Fruit fly (Drosophila melanogaster) whole organism, embryonic: ENCODE data around the gene Hou.

Experiments
- Asciz ChIP-seq: fragments of 200-800 bp; sonication (Bioruptor generic); optimal IDR thresholded peaks from 2 replicates; lab custom pipeline; 2017; ENCODE audit warnings: missing biosample characterization, mild to moderate bottlenecking, missing genetic modification characterization, missing genetic modification reagents
- CG10147 ChIP-seq: fragments of 200-800 bp; sonication (Bioruptor generic); optimal IDR thresholded peaks from 2 replicates; lab custom pipeline; 2019; ENCODE audit warnings: missing biosample characterization, mild to moderate bottlenecking, missing genetic modification characterization, moderate library complexity
- CG10267 ChIP-seq: fragments of 200-800 bp; sonication (Bioruptor generic); optimal IDR thresholded peaks from 2 replicates; lab custom pipeline; 2018; ENCODE audit warnings: missing biosample characterization, mild to moderate bottlenecking, missing genetic modification characterization, moderate library complexity
- CG11247 ChIP-seq: fragments of 200-800 bp; sonication (Bioruptor generic); IDR thresholded peaks from 2 replicates; pipeline ENCODE4 v1.3.6; 2022; ENCODE audit warnings: missing biosample characterization, missing genetic modification characterization
- CG13287 ChIP-seq: fragments of 200-800 bp; sonication (Bioruptor generic); IDR thresholded peaks from 2 replicates; pipeline ENCODE4 v1.3.6; 2022; ENCODE audit warnings: missing biosample characterization, missing genetic modification characterization; ENCODE audit not compliant: partially characterized antibody
- CG15514 ChIP-seq: fragments of 200-800 bp; sonication (Bioruptor generic); optimal IDR thresholded peaks from 3 replicates; lab custom pipeline; 2017; ENCODE audit warnings: missing biosample characterization, missing genetic modification characterization, mild to moderate bottlenecking, moderate library complexity, missing genetic modification reagents
- CG17361 ChIP-seq: fragments of 200-800 bp; sonication (Bioruptor generic); IDR thresholded peaks from 3 replicates; pipeline ENCODE4 v1.3.6; 2022; ENCODE audit warnings: missing biosample characterization, missing genetic modification characterization
- CG17802 ChIP-seq: fragments of 200-800 bp; sonication (Bioruptor generic); optimal IDR thresholded peaks from 2 replicates; lab custom pipeline; 2018; ENCODE audit warnings: missing biosample characterization, mild to moderate bottlenecking, missing genetic modification characterization, moderate library complexity
- CG18599 ChIP-seq: fragments of 200-800 bp; sonication (Bioruptor generic); optimal IDR thresholded peaks from 3 replicates; lab custom pipeline; 2017; ENCODE audit warnings: missing biosample characterization, missing genetic modification characterization, mild to moderate bottlenecking, moderate library complexity, missing genetic modification reagents
- CG2116 ChIP-seq: fragments of 200-800 bp; sonication (Bioruptor generic); optimal IDR thresholded peaks from 3 replicates; lab custom pipeline; 2018; ENCODE audit warnings: missing biosample characterization, mild to moderate bottlenecking, missing genetic modification characterization
- CG2129 ChIP-seq: fragments of 200-800 bp; sonication (Bioruptor generic); IDR thresholded peaks from 2 replicates; pipeline ENCODE4 v1.3.6; 2022; ENCODE audit warnings: missing biosample characterization, missing genetic modification characterization; ENCODE audit not compliant: partially characterized antibody
- CG3065 ChIP-seq: fragments of 200-800 bp; sonication (Bioruptor generic); optimal IDR thresholded peaks from 2 replicates; lab custom pipeline; 2016; ENCODE audit warnings: missing biosample characterization, missing genetic modification characterization
- CG33213 ChIP-seq: fragments of 200-800 bp; sonication (Bioruptor generic); optimal IDR thresholded peaks from 3 replicates; lab custom pipeline; 2016; ENCODE audit warnings: missing biosample characterization, missing genetic modification characterization
- CG3726 ChIP-seq: fragments of 200-800 bp; sonication (Bioruptor generic); IDR thresholded peaks from 3 replicates; pipeline ENCODE4, ENCODE4 v1.3.6; 2022; ENCODE audit warnings: missing biosample characterization, missing genetic modification characterization
- CG42726 ChIP-seq: fragments of 200-800 bp; sonication (Bioruptor generic); IDR thresholded peaks from 2 replicates; pipeline ENCODE4 v1.3.6; 2022; ENCODE audit warnings: missing biosample characterization, missing genetic modification characterization; ENCODE audit not compliant: partially characterized antibody
- CG6272 ChIP-seq: fragments of 200-800 bp; sonication (Bioruptor generic); IDR thresholded peaks from 2 replicates; pipeline ENCODE4 v1.3.6; 2022; ENCODE audit warnings: missing biosample characterization, missing genetic modification characterization
- CG6813 ChIP-seq: fragments of 200-800 bp; sonication (Bioruptor generic); optimal IDR thresholded peaks from 2 replicates; lab custom pipeline; 2017; ENCODE audit warnings: missing biosample characterization, missing genetic modification characterization, mild to moderate bottlenecking, moderate library complexity, missing genetic modification reagents
- CoRest ChIP-seq: fragments of 200-800 bp; sonication (Bioruptor generic); optimal IDR thresholded peaks from 3 replicates; lab custom pipeline; 2018; ENCODE audit warnings: missing biosample characterization, mild to moderate bottlenecking, missing genetic modification characterization, moderate library complexity
- CrebB ChIP-seq: fragments of 200-800 bp; sonication (Bioruptor generic); optimal IDR thresholded peaks from 3 replicates; lab custom pipeline; 2018; ENCODE audit warnings: missing biosample characterization, mild to moderate bottlenecking, missing genetic modification characterization
- Dek ChIP-seq: fragments of 200-800 bp; sonication (Bioruptor generic); optimal IDR thresholded peaks from 3 replicates; lab custom pipeline; 2019; ENCODE audit warnings: missing biosample characterization, mild to moderate bottlenecking, missing genetic modification characterization, moderate library complexity
- Dp ChIP-seq: fragments of 200-800 bp; sonication (Bioruptor generic); optimal IDR thresholded peaks from 2 replicates; lab custom pipeline; 2018; ENCODE audit warnings: missing biosample characterization, mild to moderate bottlenecking, missing genetic modification characterization, moderate library complexity
- Ets97D ChIP-seq: fragments of 200-800 bp; sonication (Bioruptor generic); optimal IDR thresholded peaks from 3 replicates; lab custom pipeline; 2016; ENCODE audit warnings: missing biosample characterization, missing genetic modification characterization
- Gsc ChIP-seq: fragments of 200-800 bp; sonication (Bioruptor generic); IDR thresholded peaks from 2 replicates; pipeline ENCODE4 v1.3.6; 2022; ENCODE audit warnings: missing biosample characterization, missing genetic modification characterization
- HmgD ChIP-seq: fragments of 200-800 bp; sonication (Bioruptor generic); optimal IDR thresholded peaks from 3 replicates; lab custom pipeline; 2016; ENCODE audit warnings: missing biosample characterization, missing genetic modification characterization
- HmgZ ChIP-seq: fragments of 200-800 bp; sonication (Bioruptor generic); optimal IDR thresholded peaks from 2 replicates; lab custom pipeline; 2018; ENCODE audit warnings: missing biosample characterization, mild to moderate bottlenecking, missing genetic modification characterization
- Lhr ChIP-seq: fragments of 200-800 bp; sonication (Bioruptor generic); optimal IDR thresholded peaks from 3 replicates; lab custom pipeline; 2017; ENCODE audit warnings: mild to moderate bottlenecking, missing biosample characterization, missing genetic modification reagents, missing genetic modification characterization
- MBD-R2 ChIP-seq: fragments of 200-800 bp; sonication (Bioruptor generic); IDR thresholded peaks from 2 replicates; pipeline ENCODE4 v1.3.6; 2022; ENCODE audit warnings: missing biosample characterization, missing genetic modification characterization
- MESR4 ChIP-seq: fragments of 200-800 bp; sonication (Bioruptor generic); optimal IDR thresholded peaks from 2 replicates; lab custom pipeline; 2018; ENCODE audit warnings: missing biosample characterization, mild to moderate bottlenecking, missing genetic modification characterization, moderate library complexity
- Opbp ChIP-seq: fragments of 200-800 bp; sonication (Bioruptor generic); IDR thresholded peaks from 3 replicates; pipeline ENCODE4 v1.3.6; 2022; ENCODE audit warnings: missing biosample characterization, missing genetic modification characterization; ENCODE audit not compliant: partially characterized antibody
- Ravus ChIP-seq: fragments of 200-800 bp; sonication (Bioruptor generic); IDR thresholded peaks from 2 replicates; pipeline ENCODE4 v1.3.6; 2022; ENCODE audit warnings: missing biosample characterization, missing genetic modification characterization
- amos ChIP-seq: fragments of 200-800 bp; sonication (Bioruptor generic); IDR thresholded peaks from 2 replicates; pipeline ENCODE4 v1.3.6; 2022; ENCODE audit warnings: missing biosample characterization, missing genetic modification characterization; ENCODE audit not compliant: partially characterized antibody
- ash1 ChIP-seq: fragments of 200-800 bp; sonication (Bioruptor generic); optimal IDR thresholded peaks from 2 replicates; lab custom pipeline; 2018; ENCODE audit warnings: missing biosample characterization, mild to moderate bottlenecking, missing genetic modification characterization
- ato ChIP-seq: fragments of 200-800 bp; sonication (Bioruptor generic); IDR thresholded peaks from 2 replicates; pipeline ENCODE4 v1.3.6; 2022; ENCODE audit warnings: missing biosample characterization, missing genetic modification characterization; ENCODE audit not compliant: partially characterized antibody
- bowl ChIP-seq: fragments of 200-800 bp; sonication (Bioruptor generic); IDR thresholded peaks from 2 replicates; pipeline ENCODE4 v1.3.6; 2022; ENCODE audit warnings: missing biosample characterization, missing genetic modification characterization
- ewg ChIP-seq: fragments of 200-800 bp; sonication (Bioruptor generic); optimal IDR thresholded peaks from 3 replicates; lab custom pipeline; 2017; ENCODE audit warnings: mild to moderate bottlenecking, missing biosample characterization, missing genetic modification reagents, missing genetic modification characterization
- fd102C ChIP-seq: fragments of 200-800 bp; sonication (Bioruptor generic); optimal IDR thresholded peaks from 2 replicates; lab custom pipeline; 2018; ENCODE audit warnings: missing biosample characterization, mild to moderate bottlenecking, missing genetic modification characterization, moderate library complexity
- gt ChIP-seq: fragments of 200-800 bp; sonication (Bioruptor generic); IDR thresholded peaks from 2 replicates; pipeline ENCODE4 v1.3.6; 2022; ENCODE audit warnings: missing biosample characterization, missing genetic modification characterization
- hbn ChIP-seq: fragments of 200-800 bp; sonication (Bioruptor generic); IDR thresholded peaks from 2 replicates; pipeline ENCODE4 v1.3.6; 2022; ENCODE audit warnings: missing biosample characterization, missing genetic modification characterization; ENCODE audit not compliant: partially characterized antibody
- hkb ChIP-seq, 2 experiments: fragments of 200-800 bp in 1 of 2; fragments of >200 bp in 1 of 2; sonication (Bioruptor generic) in 1 of 2; IDR thresholded peaks in 1 of 2; optimal IDR thresholded peaks in 1 of 2; 2 replicates each; pipeline versions ENCODE4 v1.3.6 to Lab custom; 2017 to 2022; ENCODE audit warnings: missing biosample characterization in 1 of 2, missing genetic modification characterization in 1 of 2
- insv ChIP-seq, 2 experiments: fragments of 200-800 bp; sonication (Bioruptor generic); optimal IDR thresholded peaks; 3 replicates each; lab custom pipeline; 2016 to 2018; ENCODE audit warnings: missing biosample characterization in 2 of 2, missing genetic modification characterization in 2 of 2
- jing ChIP-seq: fragments of 200-800 bp; sonication (Bioruptor generic); optimal IDR thresholded peaks from 2 replicates; lab custom pipeline; 2018; ENCODE audit warnings: missing biosample characterization, mild to moderate bottlenecking, missing genetic modification characterization
- lilli ChIP-seq: fragments of 200-800 bp; sonication (Bioruptor generic); optimal IDR thresholded peaks from 3 replicates; lab custom pipeline; 2016; ENCODE audit warnings: missing biosample characterization, missing genetic modification characterization
- pita ChIP-seq: fragments of 200-800 bp; sonication (Bioruptor generic); optimal IDR thresholded peaks from 2 replicates; lab custom pipeline; 2017; ENCODE audit warnings: missing biosample characterization, mild to moderate bottlenecking, missing genetic modification characterization
- row ChIP-seq: fragments of 200-800 bp; sonication (Bioruptor generic); IDR thresholded peaks from 3 replicates; pipeline ENCODE4 v1.3.6; 2022; ENCODE audit warnings: missing biosample characterization, missing genetic modification characterization
- sna ChIP-seq: fragments of 200-800 bp; sonication (Bioruptor generic); IDR thresholded peaks from 2 replicates; pipeline ENCODE4 v1.3.6; 2022; ENCODE audit warnings: missing biosample characterization, missing genetic modification characterization; ENCODE audit not compliant: partially characterized antibody
- sqz ChIP-seq: fragments of 200-800 bp; sonication (Bioruptor generic); optimal IDR thresholded peaks from 3 replicates; lab custom pipeline; 2018; ENCODE audit warnings: missing biosample characterization, mild to moderate bottlenecking, missing genetic modification characterization
- vnd ChIP-seq: fragments of 200-800 bp; sonication (Bioruptor generic); IDR thresholded peaks from 3 replicates; pipeline ENCODE4 v1.3.6; 2022; ENCODE audit warnings: missing biosample characterization, missing genetic modification characterization; ENCODE audit not compliant: partially characterized antibody

The Hou gene

DNA sequence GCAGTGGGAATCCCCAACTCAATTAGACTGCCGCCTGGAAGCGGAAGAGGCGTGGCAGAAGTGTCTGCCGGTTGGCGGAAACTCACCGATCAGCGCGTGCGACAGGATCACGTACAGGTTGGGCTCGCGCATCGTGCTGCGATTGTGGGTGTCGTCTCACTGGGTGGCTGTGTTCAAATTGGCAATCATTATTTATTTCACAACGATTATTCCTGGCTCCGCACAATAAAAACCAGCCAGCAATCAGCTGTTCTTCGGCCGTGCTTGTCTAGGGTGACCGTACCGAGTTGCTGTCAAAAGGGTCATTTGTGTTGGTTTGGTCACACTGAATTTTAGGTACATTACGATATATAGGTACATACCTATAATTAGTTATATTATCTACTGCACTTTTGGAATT is 6.8 kb upstream of the Hou start, which contains the start of gene CG6659 (continued):
- peak; percentile 15; the same call in 1 of the 2 replicates for TF ChIP-seq hbn (GFP tag; lab: Robert Waterston, UW)
- no peak for TF ChIP-seq gt (GFP tag; lab: Robert Waterston, UW)
- no peak for TF ChIP-seq Ravus (GFP tag; lab: Robert Waterston, UW)
- TF ChIP-seq jing (GFP tag; lab: Kevin White, UChicago) = no peak
- no peak for TF ChIP-seq CG17361
- no peak for TF ChIP-seq Dek (tag; lab: Kevin White, UChicago)
- peak; percentile 87 for TF ChIP-seq row (GFP tag; lab: Robert Waterston, UW)
- TF ChIP-seq CrebB = no peak
- 0 out of 2 replicates have a peak, but pooled peaks have one; percentile 19 for TF ChIP-seq bowl
- no peak for TF ChIP-seq Asciz (GFP tag; lab: Kevin White, UChicago)
- no peak for TF ChIP-seq CG11247 (GFP tag; lab: Robert Waterston, UW)
- peak; percentile 46; the same call in 1 of the 2 replicates for TF ChIP-seq sna (GFP tag; lab: Robert Waterston, UW)
- TF ChIP-seq CG13287 (GFP tag; lab: Robert Waterston, UW) = peak; percentile 15
- TF ChIP-seq Gsc (GFP tag; lab: Robert Waterston, UW) = no peak
- TF ChIP-seq MESR4 (GFP tag; lab: Kevin White, UChicago) = peak; percentile 55
- peak; percentile 67 for TF ChIP-seq CG3065 (GFP tag; lab: Kevin White, UChicago)
- TF ChIP-seq fd102C (GFP tag; lab: Kevin White, UChicago) = no peak
- TF ChIP-seq CG33213 (GFP tag; lab: Kevin White, UChicago) = no peak

DNA sequence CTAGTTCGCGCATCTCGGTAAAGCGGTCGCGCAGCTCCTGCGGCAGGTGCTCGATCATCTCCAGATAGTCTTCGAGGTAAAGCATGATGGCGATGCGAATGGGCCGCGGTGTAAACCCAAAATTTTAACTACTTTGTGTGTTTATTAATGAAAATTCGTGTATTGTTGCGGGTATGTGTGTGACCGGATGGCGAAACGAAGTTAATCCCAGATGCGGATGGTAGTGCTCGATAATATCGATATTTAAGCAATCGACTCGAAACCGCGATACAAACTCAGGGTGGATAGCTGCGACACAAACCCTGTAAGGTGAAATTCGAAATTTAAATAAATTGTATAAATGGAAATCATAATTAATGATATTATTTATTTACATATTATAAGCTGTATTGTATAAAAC is 2.6 kb upstream of the Hou start, which contains the start of gene Ing3:
TSS of gene Ing3 (minus strand) at position 213 of the 400 bp plus-strand sequence.
- TF ChIP-seq ewg (GFP tag; lab: Kevin White, UChicago) (peak; percentile 25), Ets97D (GFP tag; lab: Kevin White, UChicago) (peak; percentile 30), hbn (GFP tag; lab: Robert Waterston, UW) (peak; percentile 51; the same call in 1 of the 2 replicates), CG2116 (GFP tag; lab: Kevin White, UChicago) (peak; percentile 78), Lhr (GFP tag; lab: Kevin White, UChicago) (peak; percentile 27), ato (GFP tag; lab: Robert Waterston, UW) (peak; percentile 63), CG18599 (GFP tag; lab: Kevin White, UChicago) (no peak), insv (GFP tag; optimal IDR thresholded peaks at IDR 0.05; lab: Kevin White, UChicago) (no peak), CG15514 (GFP tag; lab: Kevin White, UChicago) (peak; percentile 49), MESR4 (GFP tag; lab: Kevin White, UChicago) (peak; percentile 64), amos (peak; percentile 82), sqz (no peak), CG3726 (GFP tag; lab: Robert Waterston, UW) (no peak), CG6272 (GFP tag; lab: Robert Waterston, UW) (no peak), CG17802 (no peak), Dp (GFP tag; lab: Kevin White, UChicago) (peak; percentile 82), hkb (optimal IDR thresholded peaks at IDR 0.05; lab: Kevin White, UChicago) (no peak), hkb (GFP tag; IDR thresholded peaks at IDR 0.05; lab: Robert Waterston, UW) (no peak), CG42726 (GFP tag; lab: Robert Waterston, UW) (peak; percentile 50; the same call in 1 of the 2 replicates), MBD-R2 (GFP tag; lab: Robert Waterston, UW) (peak; percentile 67), vnd (GFP tag; lab: Robert Waterston, UW) (peak; percentile 52; the same call in 1 of the 3 replicates), CoRest (tag; lab: Kevin White, UChicago) (peak; percentile 1), ash1 (no peak), CG6813 (GFP tag; lab: Kevin White, UChicago) (no peak), lilli (GFP tag; lab: Kevin White, UChicago) (no peak), CG2129 (peak; percentile 32; the same call in 1 of the 2 replicates), CG10147 (GFP tag; lab: Kevin White, UChicago) (no peak), Opbp (peak; percentile 80), HmgZ (tag; lab: Kevin White, UChicago) (peak; percentile 30), HmgD (GFP tag; lab: Kevin White, UChicago) (no peak), pita (peak; percentile 61), CG10267 (tag; lab: Kevin White, UChicago) (peak; percentile 45)
